Fruit fly (Drosophila melanogaster): Measurements from ENCODE around the gene CG7988.
A peak's percentile ranks its signal among the peaks of the same experiment; 100 is the strongest.

The CG7988 gene

dm6 chr3R:18171983-18172967, 48.1 kb upstream of the CG7988 start (continued):
- TF ChIP-seq Abd-B (GFP tag; optimal IDR thresholded peaks at IDR 0.05), result peak; percentile 95
- peak; percentile 16 for TF ChIP-seq Dp (GFP tag; optimal IDR thresholded peaks at IDR 0.05)
- TF ChIP-seq CG8388 (GFP tag; optimal IDR thresholded peaks at IDR 0.05), result peak; percentile 92
- TF ChIP-seq nau (GFP tag; optimal IDR thresholded peaks at IDR 0.05), result no peak
- TF ChIP-seq CG16779 (GFP tag; IDR thresholded peaks at IDR 0.05), result 0 out of 2 replicates have a peak, but pooled peaks have one; percentile 15
- TF ChIP-seq chn (GFP tag; optimal IDR thresholded peaks at IDR 0.05), result peak; percentile 94
- TF ChIP-seq Lim3 (GFP tag; IDR thresholded peaks at IDR 0.05), result no peak
- peak; percentile 86 to 92 for TF ChIP-seq Pdp1 (GFP tag; optimal IDR thresholded peaks at IDR 0.05)
- TF ChIP-seq Hr51 (GFP tag; optimal IDR thresholded peaks at IDR 0.05), result peak; percentile 84 to 95
- TF ChIP-seq CG13624 (GFP tag; optimal IDR thresholded peaks at IDR 0.05), result peak; percentile 78
- peak; percentile 78 for TF ChIP-seq ac (GFP tag; optimal IDR thresholded peaks at IDR 0.05)
- TF ChIP-seq CG4282 (GFP tag; optimal IDR thresholded peaks at IDR 0.05), result peak; percentile 50
- no peak for TF ChIP-seq Deaf1 (tag; optimal IDR thresholded peaks at IDR 0.05)
- TF ChIP-seq HmgZ (tag; optimal IDR thresholded peaks at IDR 0.05), result peak; percentile 92
- peak; percentile 90 for TF ChIP-seq slp2 (GFP tag; optimal IDR thresholded peaks at IDR 0.05)
- peak; percentile 71; the same call in 2 of the 3 replicates for TF ChIP-seq CG11560 (tag; IDR thresholded peaks at IDR 0.05)
- peak; percentile 43 for TF ChIP-seq CG7271 (tag; optimal IDR thresholded peaks at IDR 0.05)
- TF ChIP-seq slou (GFP tag; optimal IDR thresholded peaks at IDR 0.05), result peak; percentile 86
- peak; percentile 94 for TF ChIP-seq grau (tag; optimal IDR thresholded peaks at IDR 0.05)
- TF ChIP-seq pum (GFP tag; optimal IDR thresholded peaks at IDR 0.05), result peak; percentile 91
- no peak for TF ChIP-seq CG7745 (tag; optimal IDR thresholded peaks at IDR 0.05)
- peak; percentile 100 for TF ChIP-seq onecut (GFP tag; IDR thresholded peaks at IDR 0.05)
- peak; percentile 58 for TF ChIP-seq sima (GFP tag; optimal IDR thresholded peaks at IDR 0.05)
- TF ChIP-seq Nf-YC (tag; optimal IDR thresholded peaks at IDR 0.05), result peak; percentile 86
- TF ChIP-seq GATAe (GFP tag; conservative IDR thresholded peaks at IDR 0.05), result peak; percentile 65
- TF ChIP-seq CG17186 (GFP tag; optimal IDR thresholded peaks at IDR 0.05), result peak; percentile 73
- TF ChIP-seq tin (GFP tag; optimal IDR thresholded peaks at IDR 0.05), result peak; percentile 92
- TF ChIP-seq pho (GFP tag; optimal IDR thresholded peaks at IDR 0.05), result peak; percentile 90
- peak; percentile 92 for TF ChIP-seq Chrac-16 (GFP tag; optimal IDR thresholded peaks at IDR 0.05)
- peak; percentile 80 for TF ChIP-seq Mrtf (GFP tag; IDR thresholded peaks at IDR 0.05)
- peak; percentile 52 for TF ChIP-seq Hey (tag; optimal IDR thresholded peaks at IDR 0.05)
- TF ChIP-seq CG32767 (GFP tag; IDR thresholded peaks at IDR 0.05), result peak; percentile 82
- peak; percentile 81 for TF ChIP-seq CG15514 (GFP tag; optimal IDR thresholded peaks at IDR 0.05)
- TF ChIP-seq z (GFP tag; IDR thresholded peaks at IDR 0.05), result 0 out of 3 replicates have a peak, but pooled peaks have one; percentile 7
- peak; percentile 83 for TF ChIP-seq ERR (GFP tag; optimal IDR thresholded peaks at IDR 0.05)
- TF ChIP-seq az2 (GFP tag; optimal IDR thresholded peaks at IDR 0.05), result peak; percentile 95
- no peak for TF ChIP-seq Scr (GFP tag; IDR thresholded peaks at IDR 0.05; ENCODE audit: partially characterized antibody)
- TF ChIP-seq Taf1 (GFP tag; IDR thresholded peaks at IDR 0.05), result peak; percentile 73
- peak; percentile 74 for TF ChIP-seq Lhr (GFP tag; optimal IDR thresholded peaks at IDR 0.05)
- peak; percentile 91 for TF ChIP-seq CG11695 (GFP tag; IDR thresholded peaks at IDR 0.05)
- TF ChIP-seq CG15073 (GFP tag; optimal IDR thresholded peaks at IDR 0.05), result peak; percentile 63
- TF ChIP-seq CG14050 (GFP tag; IDR thresholded peaks at IDR 0.05), result peak; percentile 81
- peak; percentile 69 for TF ChIP-seq dm (GFP tag; optimal IDR thresholded peaks at IDR 0.05)
- TF ChIP-seq CG3838 (GFP tag; optimal IDR thresholded peaks at IDR 0.05), result peak; percentile 72
- peak; percentile 79 for TF ChIP-seq CG14667 (GFP tag; IDR thresholded peaks at IDR 0.05)
- peak; percentile 81 for TF ChIP-seq CG7357 (GFP tag; IDR thresholded peaks at IDR 0.05)
- TF ChIP-seq NfI (GFP tag; optimal IDR thresholded peaks at IDR 0.05), result peak; percentile 92
- peak; percentile 88; the same call in 1 of the 2 replicates for TF ChIP-seq klu (GFP tag; IDR thresholded peaks at IDR 0.05)

Data from whole organism, embryonic.